Worm (Caenorhabditis elegans): ENCODE data around the gene atg-4.2.

atg-4.2 gene

DNA sequence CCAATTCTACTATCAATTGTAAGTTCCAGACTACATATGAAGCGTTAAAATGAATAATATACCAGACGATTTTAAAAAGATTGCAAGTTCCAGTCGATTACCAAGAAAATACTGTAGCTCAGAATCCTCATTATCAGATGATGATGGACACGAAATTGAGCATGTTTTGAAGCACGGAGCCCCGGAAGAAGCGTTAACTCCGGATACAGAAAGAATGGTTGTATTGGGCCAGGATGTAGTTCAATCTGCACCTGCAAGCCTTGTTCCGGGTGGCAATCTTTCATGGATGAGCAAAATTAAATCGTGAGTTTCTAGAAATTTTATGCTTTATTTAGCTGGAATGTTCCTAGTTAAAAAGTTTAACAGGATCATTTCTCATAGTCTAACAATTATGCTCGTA lies at the start of gene atg-4.2:
TSS of gene atg-4.2 (plus strand) at position 24 of the 400 bp plus-strand sequence.
- TF ChIP-seq rnt-1 (tag; optimal IDR thresholded peaks at IDR 0.05) (no peak), fkh-8 (tag; optimal IDR thresholded peaks at IDR 0.05) (no peak), ceh-90 (tag; optimal IDR thresholded peaks at IDR 0.05) (no peak), zag-1 (tag; optimal IDR thresholded peaks at IDR 0.05) (no peak), hlh-17 (GFP tag; optimal IDR thresholded peaks at IDR 0.05; ENCODE audit: borderline replicate concordance) (no peak), lin-39 (tag; optimal IDR thresholded peaks at IDR 0.05) (no peak), nhr-84 (tag; optimal IDR thresholded peaks at IDR 0.05) (no peak), xbp-1 (tag; optimal IDR thresholded peaks at IDR 0.05) (no peak), dpl-1 (GFP tag; optimal IDR thresholded peaks at IDR 0.05) (no peak), ets-5 (GFP tag; IDR thresholded peaks at IDR 0.05) (no peak), nhr-77 (tag; optimal IDR thresholded peaks at IDR 0.05) (no peak), lir-3 (tag; optimal IDR thresholded peaks at IDR 0.05; ENCODE audit: poor library complexity) (no peak), irx-1 (tag; optimal IDR thresholded peaks at IDR 0.05) (no peak), fkh-4 (tag; optimal IDR thresholded peaks at IDR 0.05; ENCODE audit: borderline replicate concordance) (no peak), unc-130 (tag; optimal IDR thresholded peaks at IDR 0.05) (no peak), elt-3 (tag; optimal IDR thresholded peaks at IDR 0.05) (no peak), nhr-12 (tag; optimal IDR thresholded peaks at IDR 0.05) (no peak)

ce11 chrIV:11620909-11621308 lies 46.9 kb upstream of the atg-4.2 start, which contains the start of gene dsl-5:
dsl-5 (minus strand) TSS chrIV:11621009.
- TF ChIP-seq nhr-85 (tag) (peak; percentile 61), fkh-4 (tag; optimal IDR thresholded peaks at IDR 0.05; ENCODE audit: borderline replicate concordance) (no peak)

DNA sequence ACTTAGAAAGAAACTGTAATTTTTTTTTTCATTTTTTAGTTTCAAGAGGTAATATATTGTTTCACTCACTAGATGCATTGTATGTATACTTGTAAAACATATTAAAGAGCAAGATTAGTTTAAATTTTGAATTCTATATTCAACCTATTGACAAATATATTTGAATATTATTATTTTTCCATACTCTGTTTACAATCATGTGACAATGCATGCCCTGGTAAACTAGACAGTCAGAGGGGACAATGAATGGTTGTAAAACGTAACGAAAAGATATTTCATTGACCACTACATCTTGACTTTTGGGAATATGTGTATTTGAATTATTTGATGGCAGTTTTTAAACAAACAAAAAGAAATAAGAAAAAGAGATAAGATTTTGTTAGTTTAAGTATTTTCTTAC lies 45.5 kb upstream of the atg-4.2 start:
- no peak for TF ChIP-seq C34B4.2 (tag; optimal IDR thresholded peaks at IDR 0.05)
- no peak for TF ChIP-seq nhr-12 (tag; optimal IDR thresholded peaks at IDR 0.05)
- no peak for TF ChIP-seq lin-39 (tag; optimal IDR thresholded peaks at IDR 0.05)
- TF ChIP-seq fkh-4 (tag; optimal IDR thresholded peaks at IDR 0.05; ENCODE audit: borderline replicate concordance) = no peak
- TF ChIP-seq fos-1 (tag; optimal IDR thresholded peaks at IDR 0.05) = no peak
- no peak for TF ChIP-seq blmp-1 (tag; optimal IDR thresholded peaks at IDR 0.05)
- no peak for TF ChIP-seq egl-27 (tag; optimal IDR thresholded peaks at IDR 0.05)
- no peak for TF ChIP-seq ceh-90 (tag; optimal IDR thresholded peaks at IDR 0.05)
- TF ChIP-seq nhr-19 (GFP tag; conservative IDR thresholded peaks at IDR 0.05) = no peak
- TF ChIP-seq nhr-90 (tag; optimal IDR thresholded peaks at IDR 0.05; ENCODE audit: poor library complexity) = no peak
- TF ChIP-seq ets-5 (GFP tag; IDR thresholded peaks at IDR 0.05) = no peak
- no peak for TF ChIP-seq unc-130 (tag; optimal IDR thresholded peaks at IDR 0.05)
- TF ChIP-seq nhr-11 (tag; optimal IDR thresholded peaks at IDR 0.05) = no peak

DNA sequence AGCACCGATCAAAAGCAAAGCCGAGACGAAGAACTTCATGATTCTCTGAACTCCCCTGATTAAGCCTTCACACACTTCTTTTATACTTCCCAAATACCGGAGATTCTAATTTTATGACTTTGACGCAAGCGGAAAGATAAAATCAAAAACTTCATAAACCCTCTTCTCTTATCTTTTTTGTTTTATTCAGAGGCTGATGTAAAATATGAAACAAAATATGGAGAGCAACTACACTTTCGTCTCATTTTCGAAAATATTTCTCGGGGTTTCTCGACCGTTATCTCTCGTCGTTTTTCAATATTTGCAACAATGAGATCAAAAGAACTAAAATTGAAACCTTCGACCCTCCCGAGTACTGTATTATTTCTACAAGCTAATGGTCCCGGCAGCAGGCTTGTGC lies 44.8 kb upstream of the atg-4.2 start, which contains the start of gene lys-4:
TSS of gene lys-4 (minus strand) at position 115 of the 400 bp plus-strand sequence.
- TF ChIP-seq nhr-77 (tag; optimal IDR thresholded peaks at IDR 0.05) = no peak
- peak; percentile 68 for TF ChIP-seq elt-2 (tag; optimal IDR thresholded peaks at IDR 0.05)
- TF ChIP-seq hpl-2 (GFP tag; optimal IDR thresholded peaks at IDR 0.05) = no peak
- TF ChIP-seq efl-1 (optimal IDR thresholded peaks at IDR 0.05) = no peak
- TF ChIP-seq efl-1 (GFP tag; optimal IDR thresholded peaks at IDR 0.05 in 1 of 2) = peak in 1 of 2 experiments; percentile 6
- TF ChIP-seq nhr-20 (tag; optimal IDR thresholded peaks at IDR 0.05) = peak; percentile 17
- peak; percentile 39 for TF ChIP-seq jun-1 (tag; optimal IDR thresholded peaks at IDR 0.05)
- TF ChIP-seq unc-30 (tag; optimal IDR thresholded peaks at IDR 0.05) = no peak

DNA sequence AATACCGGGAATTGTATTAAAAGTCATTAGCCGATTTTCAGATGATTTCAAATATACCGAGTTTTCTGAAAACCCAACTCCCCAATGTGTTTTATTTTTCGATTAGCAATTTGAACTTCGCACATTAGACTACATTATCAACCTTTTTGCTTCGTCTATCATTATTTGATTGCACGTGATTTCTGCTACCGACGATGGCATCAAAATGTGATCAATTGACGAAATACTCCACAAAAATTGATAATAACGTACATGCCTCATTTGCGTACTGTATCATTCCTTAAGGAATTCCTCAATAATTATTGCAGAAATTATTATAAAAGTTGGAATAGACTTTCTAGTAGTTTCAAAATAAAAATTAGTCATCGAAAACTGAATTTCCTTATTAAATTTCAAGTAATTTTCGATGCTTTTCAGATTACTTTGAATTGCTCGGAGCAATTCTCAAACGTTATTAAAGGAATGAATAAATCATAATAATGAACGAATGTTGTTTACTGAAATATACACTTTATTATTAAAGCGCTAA lies 44.0 kb upstream of the atg-4.2 start:
- no peak for TF ChIP-seq egl-27 (tag; optimal IDR thresholded peaks at IDR 0.05)
- no peak for TF ChIP-seq blmp-1 (tag; optimal IDR thresholded peaks at IDR 0.05)
- no peak for TF ChIP-seq F16B12.6 (tag; optimal IDR thresholded peaks at IDR 0.05)
- no peak for TF ChIP-seq swsn-7 (tag; optimal IDR thresholded peaks at IDR 0.05)
- no peak for TF ChIP-seq lin-13 (GFP tag; optimal IDR thresholded peaks at IDR 0.05)
- TF ChIP-seq sptf-1 (tag; optimal IDR thresholded peaks at IDR 0.05) = no peak
- no peak for TF ChIP-seq skn-1 (tag; optimal IDR thresholded peaks at IDR 0.05)
- no peak for TF ChIP-seq nhr-12 (tag; optimal IDR thresholded peaks at IDR 0.05)
- TF ChIP-seq nhr-20 (tag; optimal IDR thresholded peaks at IDR 0.05) = peak; percentile 38
- TF ChIP-seq elt-2 (tag; optimal IDR thresholded peaks at IDR 0.05) = peak; percentile 72
- TF ChIP-seq lin-35 (GFP tag; optimal IDR thresholded peaks at IDR 0.05) = peak in 1 of 2 experiments; percentile 4

Measured in whole organism, L1 larva.